Worm (Caenorhabditis elegans) whole organism, L4/young adult: Measurements from ENCODE around the gene T05C12.15.

ENCODE experiments used
- dao-5 ChIP-seq: sonication (generic microtip); optimal IDR thresholded peaks from 2 replicates; lab custom pipeline; 2016; ENCODE audit warnings: missing genotype, missing genetic modification characterization, moderate library complexity, missing compliant biosample characterization
- him-1 ChIP-seq: sonication (generic microtip); optimal IDR thresholded peaks from 2 replicates; lab custom pipeline; 2016; ENCODE audit warnings: missing genotype, missing genetic modification reagents, missing genetic modification characterization, missing compliant biosample characterization

DNA sequence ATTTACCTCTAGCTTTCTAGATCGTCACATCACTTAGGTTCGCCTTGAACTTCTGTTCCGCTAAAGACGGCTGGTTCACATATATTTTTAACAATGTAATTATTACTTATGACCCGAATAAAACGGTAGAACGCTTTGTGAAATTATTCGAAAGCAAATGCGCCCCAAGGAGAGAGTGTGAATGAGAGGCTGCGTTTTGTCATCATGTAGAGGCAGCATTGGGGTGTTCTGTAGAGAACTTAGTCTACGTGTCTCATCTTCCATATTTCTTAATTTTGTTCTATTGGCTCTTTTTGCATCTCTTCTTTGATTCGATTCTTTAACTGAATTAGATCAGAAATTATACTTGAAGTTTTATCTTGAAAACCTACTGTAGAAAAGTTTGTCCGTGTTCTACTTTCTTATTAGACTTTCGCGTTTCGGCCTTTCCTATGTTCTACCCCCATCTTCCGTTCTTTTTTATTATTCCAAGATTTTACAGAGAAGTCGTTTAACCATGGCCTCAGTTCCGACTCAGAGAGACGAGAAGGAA is 31.3 kb upstream of the T05C12.15 start, which contains the start of gene cdc-48.2:
- TF ChIP-seq him-1 (no peak), dao-5 (tag; lab: Kevin White, UChicago) (no peak)
